Fruit fly (Drosophila melanogaster) whole organism, embryonic: ENCODE results near the gene CG46244.

Source experiments
- Asciz ChIP-seq: fragments of 200-800 bp; sonication (Bioruptor generic); optimal IDR thresholded peaks from 2 replicates; lab custom pipeline; 2017; ENCODE audit warnings: missing biosample characterization, mild to moderate bottlenecking, missing genetic modification characterization, missing genetic modification reagents
- Atf6 ChIP-seq: fragments of 200-800 bp; sonication (Bioruptor generic); IDR thresholded peaks from 2 replicates; pipeline ENCODE4 v1.3.6; 2022; ENCODE audit warnings: missing biosample characterization, missing genetic modification characterization
- CG10274 ChIP-seq: fragments of 200-800 bp; sonication (Bioruptor generic); optimal IDR thresholded peaks from 3 replicates; lab custom pipeline; 2017; ENCODE audit warnings: missing biosample characterization, mild to moderate bottlenecking, missing genetic modification characterization
- CG10979 ChIP-seq: fragments of 200-800 bp; sonication (Bioruptor generic); optimal IDR thresholded peaks from 2 replicates; lab custom pipeline; 2018; ENCODE audit warnings: missing biosample characterization, mild to moderate bottlenecking, missing genetic modification characterization, moderate library complexity
- CG1792 ChIP-seq: fragments of 200-800 bp; sonication (Bioruptor generic); optimal IDR thresholded peaks from 2 replicates; lab custom pipeline; 2016; ENCODE audit warnings: missing biosample characterization, missing genetic modification characterization
- CG18476 ChIP-seq: fragments of 200-800 bp; sonication (Bioruptor generic); optimal IDR thresholded peaks from 2 replicates; lab custom pipeline; 2016; ENCODE audit warnings: missing biosample characterization, mild to moderate bottlenecking, missing genetic modification characterization
- CG18764 ChIP-seq: fragments of 200-800 bp; sonication (Bioruptor generic); optimal IDR thresholded peaks from 3 replicates; lab custom pipeline; 2016; ENCODE audit warnings: missing biosample characterization, missing genetic modification characterization
- CG2199 ChIP-seq: fragments of 200-800 bp; sonication (Bioruptor generic); IDR thresholded peaks from 3 replicates; pipeline ENCODE4 v1.3.6; 2022; ENCODE audit warnings: missing biosample characterization, missing genetic modification characterization
- CG2678 ChIP-seq: fragments of 200-800 bp; sonication (Bioruptor generic); optimal IDR thresholded peaks from 3 replicates; lab custom pipeline; 2019; ENCODE audit warnings: missing biosample characterization, mild to moderate bottlenecking, missing genetic modification characterization, moderate library complexity
- CG7786 ChIP-seq: fragments of 200-800 bp; sonication (Bioruptor generic); optimal IDR thresholded peaks from 2 replicates; lab custom pipeline; 2016; ENCODE audit warnings: missing biosample characterization, missing genetic modification characterization
- CG8290 ChIP-seq, 3 experiments: fragments of 200-800 bp; sonication (Bioruptor generic); optimal IDR thresholded peaks; 2 replicates each; lab custom pipeline; 2016 to 2019; ENCODE audit warnings: missing biosample characterization in 3 of 3, missing genetic modification characterization in 3 of 3, mild to moderate bottlenecking in 2 of 3, moderate library complexity in 1 of 3
- CG9215 ChIP-seq: fragments of 200-800 bp; sonication (Bioruptor generic); IDR thresholded peaks from 2 replicates; pipeline ENCODE4 v1.3.6; 2022; ENCODE audit warnings: missing biosample characterization, missing genetic modification characterization
- CG9876 ChIP-seq: fragments of 200-800 bp; sonication (Bioruptor generic); optimal IDR thresholded peaks from 2 replicates; lab custom pipeline; 2016; ENCODE audit warnings: missing biosample characterization, missing genetic modification characterization
- CG9932 ChIP-seq: fragments of 200-800 bp; sonication (Bioruptor generic); IDR thresholded peaks from 2 replicates; pipeline ENCODE4 v1.3.6; 2022; ENCODE audit warnings: missing biosample characterization, missing genetic modification characterization
- Camta ChIP-seq: fragments of 200-800 bp; sonication (Bioruptor generic); optimal IDR thresholded peaks from 2 replicates; lab custom pipeline; 2016; ENCODE audit warnings: missing biosample characterization, missing genetic modification characterization
- D19A ChIP-seq: fragments of 200-800 bp; optimal IDR thresholded peaks from 3 replicates; lab custom pipeline; 2019; ENCODE audit warnings: missing biosample characterization, mild to moderate bottlenecking, missing genetic modification characterization, moderate library complexity
- Dad ChIP-seq: fragments of 200-800 bp; sonication (Bioruptor generic); optimal IDR thresholded peaks from 3 replicates; lab custom pipeline; 2016; ENCODE audit warnings: missing biosample characterization, missing genetic modification characterization
- Doc2 ChIP-seq: fragments of 200-800 bp; sonication (Bioruptor generic); IDR thresholded peaks from 2 replicates; pipeline ENCODE4 v1.3.6; 2022; ENCODE audit warnings: missing biosample characterization, missing genetic modification characterization
- H2.0 ChIP-seq: fragments of 200-800 bp; sonication (Bioruptor generic); IDR thresholded peaks from 2 replicates; pipeline ENCODE4 v1.3.6; 2022; ENCODE audit warnings: missing biosample characterization, missing genetic modification characterization
- Hr51 ChIP-seq, 2 experiments: fragments of 200-800 bp; sonication (Bioruptor generic); optimal IDR thresholded peaks; 2 replicates in 1 of 2; 3 replicates in 1 of 2; lab custom pipeline; 2016 to 2018; ENCODE audit warnings: missing biosample characterization in 2 of 2, missing genetic modification characterization in 2 of 2, mild to moderate bottlenecking in 1 of 2, moderate library complexity in 1 of 2
- Hr78 ChIP-seq, 2 experiments: fragments of 200-800 bp in 1 of 2; fragments of >200 bp in 1 of 2; sonication (Bioruptor generic) in 1 of 2; optimal IDR thresholded peaks; 2 replicates each; lab custom pipeline; 2017 to 2019; ENCODE audit warnings: missing biosample characterization in 2 of 2, missing genetic modification characterization in 2 of 2, mild to moderate bottlenecking in 1 of 2, moderate library complexity in 1 of 2
- NfI ChIP-seq: fragments of 200-800 bp; sonication (Bioruptor generic); optimal IDR thresholded peaks from 3 replicates; lab custom pipeline; 2018; ENCODE audit warnings: missing biosample characterization, mild to moderate bottlenecking, missing genetic modification characterization, moderate library complexity
- Rfx ChIP-seq: fragments of 200-800 bp; sonication (Bioruptor generic); IDR thresholded peaks from 2 replicates; pipeline ENCODE4 v1.3.6; 2022; ENCODE audit warnings: missing biosample characterization, missing genetic modification characterization
- Rx ChIP-seq: fragments of 200-800 bp; sonication (Bioruptor generic); IDR thresholded peaks from 2 replicates; pipeline ENCODE4 v1.3.6; 2022; ENCODE audit warnings: missing biosample characterization, missing genetic modification characterization
- Sry-β ChIP-seq: fragments of 200-800 bp; sonication (Bioruptor generic); optimal IDR thresholded peaks from 2 replicates; lab custom pipeline; 2018; ENCODE audit warnings: missing biosample characterization, mild to moderate bottlenecking, missing genetic modification characterization, moderate library complexity
- TFAM ChIP-seq: fragments of 200-800 bp; sonication (Bioruptor generic); optimal IDR thresholded peaks from 2 replicates; lab custom pipeline; 2017; ENCODE audit warnings: missing biosample characterization, missing genetic modification characterization, inconsistent platforms
- br ChIP-seq: fragments of >200 bp; optimal IDR thresholded peaks from 2 replicates; lab custom pipeline; 2017
- crol ChIP-seq: fragments of 200-800 bp; sonication (Bioruptor generic); IDR thresholded peaks from 2 replicates; pipeline ENCODE4 v1.3.6; 2022; ENCODE audit warnings: missing biosample characterization, missing genetic modification characterization
- da ChIP-seq: fragments of 200-800 bp; sonication (Bioruptor generic); optimal IDR thresholded peaks from 2 replicates; lab custom pipeline; 2016; ENCODE audit warnings: missing biosample characterization, missing genetic modification characterization
- fd3F ChIP-seq: fragments of 200-800 bp; sonication (Bioruptor generic); optimal IDR thresholded peaks from 2 replicates; lab custom pipeline; 2018; ENCODE audit warnings: missing biosample characterization, mild to moderate bottlenecking, missing genetic modification characterization, moderate library complexity
- gt ChIP-seq: fragments of 200-800 bp; sonication (Bioruptor generic); IDR thresholded peaks from 2 replicates; pipeline ENCODE4 v1.3.6; 2022; ENCODE audit warnings: missing biosample characterization, missing genetic modification characterization
- her ChIP-seq: fragments of 200-800 bp; sonication (Bioruptor generic); optimal IDR thresholded peaks from 2 replicates; lab custom pipeline; 2016; ENCODE audit warnings: missing biosample characterization, missing genetic modification characterization
- hkb ChIP-seq, 2 experiments: fragments of 200-800 bp in 1 of 2; fragments of >200 bp in 1 of 2; sonication (Bioruptor generic) in 1 of 2; IDR thresholded peaks in 1 of 2; optimal IDR thresholded peaks in 1 of 2; 2 replicates each; pipeline versions ENCODE4 v1.3.6 to Lab custom; 2017 to 2022; ENCODE audit warnings: missing biosample characterization in 1 of 2, missing genetic modification characterization in 1 of 2
- jigr1 ChIP-seq: fragments of 200-800 bp; sonication (Bioruptor generic); IDR thresholded peaks from 3 replicates; pipeline ENCODE4 v1.3.6; 2022; ENCODE audit warnings: missing biosample characterization, missing genetic modification characterization
- kah ChIP-seq: fragments of 200-800 bp; sonication (Bioruptor generic); optimal IDR thresholded peaks from 2 replicates; lab custom pipeline; 2018; ENCODE audit warnings: missing biosample characterization, mild to moderate bottlenecking, missing genetic modification characterization
- klu ChIP-seq: fragments of 200-800 bp; sonication (Bioruptor generic); IDR thresholded peaks from 2 replicates; pipeline ENCODE4 v1.3.6; 2022; ENCODE audit warnings: missing biosample characterization, missing genetic modification characterization
- knrl ChIP-seq: fragments of 200-800 bp; sonication (Bioruptor generic); IDR thresholded peaks from 3 replicates; pipeline ENCODE4 v1.3.6; 2022; ENCODE audit warnings: missing biosample characterization, missing genetic modification characterization; ENCODE audit not compliant: partially characterized antibody
- lola ChIP-seq, 3 experiments: fragments of >200 bp in 2 of 3; fragments of 200-800 bp in 1 of 3; sonication (Bioruptor generic) in 1 of 3; optimal IDR thresholded peaks; 2 replicates each; lab custom pipeline; 2017 to 2019; ENCODE audit warnings: missing biosample characterization in 3 of 3, missing genetic modification characterization in 3 of 3, mild to moderate bottlenecking in 1 of 3, moderate library complexity in 1 of 3
- mam ChIP-seq: fragments of 200-800 bp; sonication (Bioruptor generic); optimal IDR thresholded peaks from 3 replicates; lab custom pipeline; 2016; ENCODE audit warnings: missing biosample characterization, missing genetic modification characterization
- nerfin-2 ChIP-seq: fragments of 200-800 bp; sonication (Bioruptor generic); IDR thresholded peaks from 2 replicates; pipeline ENCODE4 v1.3.6; 2022; ENCODE audit warnings: missing biosample characterization, missing genetic modification characterization; ENCODE audit not compliant: partially characterized antibody
- nmo ChIP-seq: fragments of 200-800 bp; sonication (Bioruptor generic); optimal IDR thresholded peaks from 2 replicates; lab custom pipeline; 2018; ENCODE audit warnings: missing biosample characterization, mild to moderate bottlenecking, missing genetic modification characterization, moderate library complexity
- pita ChIP-seq: fragments of 200-800 bp; sonication (Bioruptor generic); optimal IDR thresholded peaks from 2 replicates; lab custom pipeline; 2017; ENCODE audit warnings: missing biosample characterization, mild to moderate bottlenecking, missing genetic modification characterization
- pros ChIP-seq: fragments of 200-800 bp; sonication (Bioruptor generic); optimal IDR thresholded peaks from 3 replicates; lab custom pipeline; 2019; ENCODE audit warnings: missing biosample characterization, mild to moderate bottlenecking, missing genetic modification characterization, moderate library complexity
- ranshi ChIP-seq: fragments of 200-800 bp; sonication (Bioruptor generic); IDR thresholded peaks from 2 replicates; pipeline ENCODE4 v1.3.6; 2022; ENCODE audit warnings: missing biosample characterization, missing genetic modification characterization
- sc ChIP-seq, 3 experiments: fragments of >200 bp in 2 of 3; fragments of 200-800 bp in 1 of 3; sonication (Bioruptor generic) in 1 of 3; optimal IDR thresholded peaks; 2 replicates in 2 of 3; 3 replicates in 1 of 3; lab custom pipeline; 2017; ENCODE audit warnings: mild to moderate bottlenecking in 1 of 3, missing biosample characterization in 1 of 3, missing genetic modification characterization in 1 of 3, missing genetic modification reagents in 1 of 3
- slp2 ChIP-seq: fragments of 200-800 bp; sonication (Bioruptor generic); optimal IDR thresholded peaks from 2 replicates; lab custom pipeline; 2016; ENCODE audit warnings: missing biosample characterization, missing genetic modification characterization
- trh ChIP-seq: fragments of 200-800 bp; sonication (Bioruptor generic); optimal IDR thresholded peaks from 2 replicates; lab custom pipeline; 2016; ENCODE audit warnings: missing biosample characterization, missing genetic modification characterization

CG46244 gene

DNA sequence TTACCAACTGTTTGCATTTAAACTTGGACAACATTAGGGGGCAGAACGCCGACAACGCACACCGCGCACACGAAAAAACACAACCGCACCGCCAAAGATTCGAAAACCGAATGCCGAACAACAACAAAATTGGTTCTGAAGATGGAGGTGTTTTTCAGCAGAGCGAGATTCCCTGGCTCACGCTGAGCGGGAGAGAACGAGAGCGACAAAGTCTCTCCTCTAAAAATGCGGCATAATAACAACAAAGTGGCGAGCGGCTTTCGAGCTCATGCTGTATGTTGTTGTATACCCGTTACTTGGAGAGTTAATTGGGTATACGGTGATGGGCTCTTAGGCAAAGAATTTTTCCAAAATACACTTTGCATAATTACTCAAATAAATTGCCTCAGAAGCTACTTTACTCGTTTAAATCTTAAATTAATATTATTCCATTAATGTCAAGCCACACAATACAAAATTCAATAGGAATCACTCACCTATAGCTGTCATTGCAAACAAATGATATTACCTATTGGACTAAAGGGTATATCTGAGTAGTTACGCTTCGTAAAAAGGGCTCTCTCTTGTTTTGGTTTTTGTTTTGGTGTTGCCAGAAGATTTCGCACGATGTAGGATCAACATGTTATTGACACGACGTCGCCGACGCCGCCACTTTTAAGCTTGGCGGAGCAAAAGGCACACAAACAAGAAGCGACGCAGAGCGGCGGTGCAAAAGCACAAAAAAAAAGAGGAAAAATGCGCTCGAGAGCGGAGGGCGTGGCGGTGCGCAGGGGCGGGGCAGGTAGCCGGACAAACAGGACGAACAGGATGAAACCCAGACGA, 33.7 kb upstream of the CG46244 start (continued):
- no peak for TF ChIP-seq pros (GFP tag; lab: Kevin White, UChicago)
- TF ChIP-seq lola (GFP tag; optimal IDR thresholded peaks at IDR 0.05; lab: Kevin White, UChicago), result peak in 1 of 3 experiments; percentile 46
- TF ChIP-seq slp2, result peak; percentile 26
- TF ChIP-seq CG7786, result peak; percentile 54
- no peak for TF ChIP-seq pita (GFP tag; lab: Kevin White, UChicago)
- peak; percentile 16 for TF ChIP-seq her
- no peak for TF ChIP-seq jigr1 (GFP tag; lab: Robert Waterston, UW)
- peak; percentile 85 for TF ChIP-seq CG2678 (tag; lab: Kevin White, UChicago)
- peak; percentile 70 to 73 for TF ChIP-seq Hr51 (GFP tag; optimal IDR thresholded peaks at IDR 0.05; lab: Kevin White, UChicago)
- peak; percentile 65 for TF ChIP-seq Atf6 (GFP tag; lab: Robert Waterston, UW)
- no peak for TF ChIP-seq nerfin-2 (GFP tag; lab: Robert Waterston, UW)
- peak; percentile 37 for TF ChIP-seq Dad (GFP tag; lab: Kevin White, UChicago)
- peak; percentile 62 for TF ChIP-seq CG10979 (tag; lab: Kevin White, UChicago)
- no peak for TF ChIP-seq kah
- peak; percentile 63 for TF ChIP-seq CG9215 (GFP tag; lab: Robert Waterston, UW)
- TF ChIP-seq Asciz (GFP tag; lab: Kevin White, UChicago), result peak; percentile 26
- no peak for TF ChIP-seq CG1792
- peak; percentile 59 for TF ChIP-seq NfI (GFP tag; lab: Kevin White, UChicago)
- peak; percentile 75 for TF ChIP-seq CG9932 (GFP tag; lab: Robert Waterston, UW)
- no peak for TF ChIP-seq da
- TF ChIP-seq trh (GFP tag; lab: Kevin White, UChicago), result no peak
- peak; percentile 68 for TF ChIP-seq ranshi
- 0 out of 3 replicates have a peak, but pooled peaks have one; percentile 15 for TF ChIP-seq CG2199
- TF ChIP-seq Camta, result peak; percentile 63
- peak; percentile 23 for TF ChIP-seq CG18764 (GFP tag; lab: Kevin White, UChicago)
- TF ChIP-seq Doc2 (GFP tag; lab: Robert Waterston, UW), result no peak
- peak; percentile 69 for TF ChIP-seq Rfx (GFP tag; lab: Robert Waterston, UW)
- TF ChIP-seq TFAM (GFP tag; lab: Kevin White, UChicago), result no peak
- TF ChIP-seq fd3F (GFP tag; lab: Kevin White, UChicago), result peak; percentile 56
- TF ChIP-seq mam (GFP tag; lab: Kevin White, UChicago), result peak; percentile 73
- peak; percentile 33; the same call in 1 of the 2 replicates for TF ChIP-seq Rx
- TF ChIP-seq Hr78 (GFP tag; optimal IDR thresholded peaks at IDR 0.05; lab: Kevin White, UChicago), result peak in 1 of 2 experiments; percentile 8
- TF ChIP-seq CG9876 (GFP tag; lab: Kevin White, UChicago), result no peak
- no peak for TF ChIP-seq knrl (GFP tag; lab: Robert Waterston, UW)
- no peak for TF ChIP-seq br
- peak; percentile 62 for TF ChIP-seq CG18476 (GFP tag; lab: Kevin White, UChicago)
- no peak for TF ChIP-seq klu (GFP tag; lab: Robert Waterston, UW)
- TF ChIP-seq crol (GFP tag; lab: Robert Waterston, UW), result peak; percentile 59; the same call in 1 of the 2 replicates
- TF ChIP-seq CG10274 (GFP tag; lab: Kevin White, UChicago), result peak; percentile 47
- TF ChIP-seq nmo (GFP tag; lab: Kevin White, UChicago), result peak; percentile 52
- TF ChIP-seq CG8290 (GFP tag; optimal IDR thresholded peaks at IDR 0.05; lab: Kevin White, UChicago), result peak; percentile 50
- TF ChIP-seq CG8290 (tag; optimal IDR thresholded peaks at IDR 0.05; lab: Kevin White, UChicago), result no peak
- TF ChIP-seq hkb (optimal IDR thresholded peaks at IDR 0.05; lab: Kevin White, UChicago), result no peak
- TF ChIP-seq hkb (GFP tag; IDR thresholded peaks at IDR 0.05; lab: Robert Waterston, UW), result peak; percentile 72
- no peak for TF ChIP-seq sc (optimal IDR thresholded peaks at IDR 0.05; lab: Kevin White, UChicago)
- no peak for TF ChIP-seq sc (GFP tag; optimal IDR thresholded peaks at IDR 0.05; lab: Kevin White, UChicago)
- peak; percentile 6 for TF ChIP-seq Sry-β
- TF ChIP-seq H2.0 (GFP tag; lab: Robert Waterston, UW), result peak; percentile 40; the same call in 1 of the 2 replicates
- TF ChIP-seq gt (GFP tag; lab: Robert Waterston, UW), result no peak
- peak; percentile 84 for TF ChIP-seq D19A (tag; lab: Kevin White, UChicago)
